Worm (Caenorhabditis elegans): ENCODE measurements around the gene F25B3.4.
A peak's percentile ranks its signal among the peaks of the same experiment; 100 is the strongest.

Gene F25B3.4

DNA sequence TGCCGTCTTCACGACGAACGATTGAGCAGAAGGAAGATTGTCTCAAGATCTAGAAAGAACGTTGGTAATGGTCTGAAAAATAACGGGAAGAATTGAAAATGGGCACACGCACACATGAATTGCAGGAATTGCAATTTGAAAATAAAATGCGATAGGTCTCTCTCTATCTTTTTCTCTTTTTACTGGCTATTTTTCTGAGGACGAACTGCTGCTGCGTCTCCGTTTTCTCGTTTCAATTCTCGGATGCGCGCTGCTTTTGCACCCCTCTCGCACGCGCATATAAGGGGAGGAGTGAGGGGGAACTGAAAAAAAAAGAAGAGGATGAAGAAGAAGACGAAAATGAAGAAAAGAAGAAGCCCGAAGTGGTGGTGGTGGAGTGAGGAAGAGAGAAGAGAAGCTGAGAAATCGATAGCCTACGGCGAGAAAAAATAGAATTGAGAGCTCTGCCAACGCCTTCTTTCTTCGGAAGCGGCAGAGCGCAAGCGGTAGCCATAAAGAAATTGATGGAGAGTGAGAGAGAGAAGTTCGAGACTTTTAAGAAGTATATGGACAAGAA lies 6.9 kb downstream of the F25B3.4 start, which contains the start of gene rgef-1 (continued):
- TF ChIP-seq lin-40 (tag; optimal IDR thresholded peaks at IDR 0.05) (peak; percentile 39), mcd-1 (GFP tag; IDR thresholded peaks at IDR 0.05) (peak; percentile 30; the same call in 1 of the 2 replicates), nfyb-1 (GFP tag; IDR thresholded peaks at IDR 0.05) (0 out of 2 replicates have a peak, but pooled peaks have one; percentile 15), K11D2.4 (GFP tag; IDR thresholded peaks at IDR 0.05) (0 out of 2 replicates have a peak, but pooled peaks have one; percentile 19), T26A5.8 (tag; optimal IDR thresholded peaks at IDR 0.05) (no peak), ceh-100 (GFP tag; IDR thresholded peaks at IDR 0.05) (no peak), unc-130 (GFP tag; optimal IDR thresholded peaks at IDR 0.05) (no peak), let-607 (tag; optimal IDR thresholded peaks at IDR 0.05) (no peak)

DNA sequence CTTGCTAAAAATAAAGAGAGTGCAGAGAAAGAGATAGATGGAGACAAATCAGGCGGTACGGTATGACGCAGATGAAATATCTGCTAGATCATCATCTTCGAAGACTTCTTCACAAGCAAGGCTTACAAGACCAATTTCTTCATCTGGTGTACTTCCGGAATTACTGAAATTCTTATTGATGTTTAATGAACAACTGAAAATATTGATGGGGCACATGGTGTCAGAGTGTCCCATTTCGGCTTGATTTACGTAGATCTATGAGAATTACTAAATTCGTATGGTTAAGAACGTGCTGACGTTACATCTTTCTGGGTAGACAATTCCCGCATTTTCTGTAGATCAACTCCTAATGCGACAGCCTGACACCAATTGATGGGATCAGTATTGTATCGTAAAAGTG lies 11.9 kb downstream of the F25B3.4 start:
- TF ChIP-seq ccch-3 (GFP tag; optimal IDR thresholded peaks at IDR 0.05) (no peak), lsl-1 (GFP tag; optimal IDR thresholded peaks at IDR 0.05) (no peak), rpc-1 (optimal IDR thresholded peaks at IDR 0.05) (no peak), rpc-1 (tag; optimal IDR thresholded peaks at IDR 0.05) (no peak), efl-1 (GFP tag; optimal IDR thresholded peaks at IDR 0.05) (no peak), Y95B8A.8 (GFP tag; IDR thresholded peaks at IDR 0.05) (no peak), sdz-38 (tag; optimal IDR thresholded peaks at IDR 0.05) (no peak), nfya-2 (GFP tag; IDR thresholded peaks at IDR 0.05) (no peak), ama-1 (optimal IDR thresholded peaks at IDR 0.05) (no peak), ama-1 (GFP tag; optimal IDR thresholded peaks at IDR 0.05) (no peak), attf-3 (GFP tag; conservative IDR thresholded peaks at IDR 0.05) (no peak), hrde-1 (tag; optimal IDR thresholded peaks at IDR 0.05; ENCODE audit: borderline replicate concordance) (no peak), rec-8 (tag; optimal IDR thresholded peaks at IDR 0.05) (no peak)

DNA sequence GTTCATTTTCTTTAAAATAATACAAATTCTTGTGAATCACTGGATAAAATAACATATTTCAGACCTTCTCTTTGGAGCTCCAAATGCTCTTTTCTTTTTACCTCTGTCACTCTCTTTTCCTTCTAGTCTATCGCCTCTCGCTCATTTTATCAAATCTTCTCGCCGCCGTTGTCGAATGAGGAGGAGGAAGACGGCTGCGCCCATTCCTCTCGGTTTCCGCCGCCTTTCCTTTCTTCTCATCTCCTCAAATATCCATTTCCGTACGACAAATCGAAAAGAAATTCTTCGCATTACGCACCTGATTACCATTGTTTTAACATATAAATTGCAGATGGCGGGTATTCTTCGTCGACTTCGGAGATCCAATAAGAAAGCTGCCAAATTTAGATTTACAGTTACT lies 18.3 kb downstream of the F25B3.4 start, which contains the start of gene ehbp-1:
Gene ehbp-1 (plus strand): TSS at position 332 of the 400 bp plus-strand sequence.
- TF ChIP-seq pbrm-1 (GFP tag; IDR thresholded peaks at IDR 0.05) (0 out of 2 replicates have a peak, but pooled peaks have one; percentile 27), dpl-1 (GFP tag; optimal IDR thresholded peaks at IDR 0.05) (no peak), hmg-1.2 (GFP tag; IDR thresholded peaks at IDR 0.05) (0 out of 2 replicates have a peak, but pooled peaks have one; percentile 6), tbx-9 (tag; optimal IDR thresholded peaks at IDR 0.05; ENCODE audit: borderline replicate concordance) (no peak)

DNA sequence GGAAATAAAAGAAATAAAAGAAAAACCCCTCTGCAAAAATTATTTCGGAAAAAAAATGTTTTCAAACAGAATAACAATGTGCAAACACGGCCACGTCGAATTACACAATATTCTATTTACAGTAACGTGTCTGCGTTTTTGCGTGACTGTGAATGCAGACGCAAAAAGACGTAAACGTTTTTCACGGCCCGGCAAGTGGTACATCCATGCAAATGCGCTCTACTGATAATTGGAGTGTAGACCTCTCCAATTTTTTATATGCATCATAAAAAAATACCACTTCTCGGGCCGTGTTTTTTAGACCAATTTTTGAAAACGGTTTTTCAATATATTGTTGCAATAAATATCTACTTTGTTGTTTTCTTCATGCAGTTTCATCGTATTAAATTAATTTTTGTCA lies 19.1 kb downstream of the F25B3.4 start, which contains the start of gene nstp-10:
Gene nstp-10 (minus strand): TSS at position 378 of the 400 bp plus-strand sequence.
- TF ChIP-seq hsf-1 (GFP tag; IDR thresholded peaks at IDR 0.05) (peak; percentile 75; the same call in 1 of the 2 replicates), B0261.1 (tag; optimal IDR thresholded peaks at IDR 0.05) (no peak), attf-6 (GFP tag; IDR thresholded peaks at IDR 0.05) (peak; percentile 61), F39B2.1 (GFP tag; IDR thresholded peaks at IDR 0.05) (peak; percentile 25; the same call in 1 of the 2 replicates), Y53F4B.3 (GFP tag; IDR thresholded peaks at IDR 0.05) (peak; percentile 83), lir-1 (GFP tag; conservative IDR thresholded peaks at IDR 0.05) (peak; percentile 71), egl-18 (GFP tag; IDR thresholded peaks at IDR 0.05) (no peak), snpc-3.4 (tag; optimal IDR thresholded peaks at IDR 0.05) (peak; percentile 88), nhr-120 (GFP tag; IDR thresholded peaks at IDR 0.05) (no peak), unc-62 (GFP tag; optimal IDR thresholded peaks at IDR 0.05) (no peak), efl-1 (GFP tag; optimal IDR thresholded peaks at IDR 0.05) (peak; percentile 88), attf-3 (GFP tag; conservative IDR thresholded peaks at IDR 0.05) (0 out of 2 replicates have a peak, but pooled peaks have one; percentile 43), lin-35 (GFP tag; optimal IDR thresholded peaks at IDR 0.05) (peak in 1 of 3 experiments; percentile 8), let-526 (GFP tag; IDR thresholded peaks at IDR 0.05) (no peak), dox-1 (GFP tag; IDR thresholded peaks at IDR 0.05) (peak; percentile 97), B0336.3 (GFP tag; IDR thresholded peaks at IDR 0.05) (peak; percentile 82), ztf-25 (GFP tag; IDR thresholded peaks at IDR 0.05) (0 out of 2 replicates have a peak, but pooled peaks have one; percentile 75), madf-6 (GFP tag; IDR thresholded peaks at IDR 0.05) (peak; percentile 97), snpc-1.1 (tag; optimal IDR thresholded peaks at IDR 0.05; ENCODE audit: insufficient read depth) (peak; percentile 81), B0035.1 (tag; optimal IDR thresholded peaks at IDR 0.05) (no peak), Y79H2A.3 (GFP tag; conservative IDR thresholded peaks at IDR 0.05) (peak; percentile 77; the same call in 1 of the 2 replicates)

Measured in whole organism, young adult.